Worm (Caenorhabditis elegans): Measurements from ENCODE around the gene sav-1.

The sav-1 gene

ce11 chrX:2302782-2303181 is 15.8 kb upstream of the sav-1 start, which contains the start of gene hum-6:
Gene hum-6 (plus strand): TSS chrX:2303082.
- no peak for TF ChIP-seq hlh-1 (tag; optimal IDR thresholded peaks at IDR 0.05)
- TF ChIP-seq ceh-83 (GFP tag; optimal IDR thresholded peaks at IDR 0.05) = no peak
- TF ChIP-seq flh-1 (GFP tag; optimal IDR thresholded peaks at IDR 0.05) = no peak
- TF ChIP-seq zip-8 (tag; optimal IDR thresholded peaks at IDR 0.05) = no peak
- TF ChIP-seq mep-1 (tag; optimal IDR thresholded peaks at IDR 0.05) = no peak
- TF ChIP-seq ztf-11 (tag; optimal IDR thresholded peaks at IDR 0.05) = no peak
- TF ChIP-seq sem-2 (GFP tag; optimal IDR thresholded peaks at IDR 0.05) = no peak
- no peak for TF ChIP-seq snpc-4 (tag; optimal IDR thresholded peaks at IDR 0.05)
- TF ChIP-seq pha-4 (tag; optimal IDR thresholded peaks at IDR 0.05) = no peak
- no peak for TF ChIP-seq mls-2 (tag; optimal IDR thresholded peaks at IDR 0.05)
- TF ChIP-seq elt-1 (tag; optimal IDR thresholded peaks at IDR 0.05; ENCODE audit: borderline replicate concordance, insufficient read depth) = no peak
- TF ChIP-seq drap-1 (GFP tag; optimal IDR thresholded peaks at IDR 0.05) = no peak
- TF ChIP-seq nhr-28 (tag; optimal IDR thresholded peaks at IDR 0.05) = no peak
- no peak for TF ChIP-seq tbx-8 (GFP tag; optimal IDR thresholded peaks at IDR 0.05)
- no peak for TF ChIP-seq bed-3 (GFP tag; optimal IDR thresholded peaks at IDR 0.05)
- TF ChIP-seq lin-13 (tag; optimal IDR thresholded peaks at IDR 0.05) = no peak

- no peak for TF ChIP-seq lin-13 (tag; optimal IDR thresholded peaks at IDR 0.05)
- no peak for TF ChIP-seq ham-2 (GFP tag; optimal IDR thresholded peaks at IDR 0.05)
- no peak for TF ChIP-seq elt-3 (tag; optimal IDR thresholded peaks at IDR 0.05)
- TF ChIP-seq mab-5 (tag; optimal IDR thresholded peaks at IDR 0.05) = no peak
- TF ChIP-seq mep-1 (tag; optimal IDR thresholded peaks at IDR 0.05) = no peak
- no peak for TF ChIP-seq ceh-39 (tag; optimal IDR thresholded peaks at IDR 0.05)
- no peak for TF ChIP-seq blmp-1 (tag; optimal IDR thresholded peaks at IDR 0.05)
- no peak for TF ChIP-seq tbx-8 (GFP tag; optimal IDR thresholded peaks at IDR 0.05)
- no peak for TF ChIP-seq ztf-11 (tag; optimal IDR thresholded peaks at IDR 0.05)
- TF ChIP-seq snpc-4 (tag; optimal IDR thresholded peaks at IDR 0.05) = no peak
- no peak for TF ChIP-seq ceh-43 (GFP tag; optimal IDR thresholded peaks at IDR 0.05)
- TF ChIP-seq nhr-237 (tag; optimal IDR thresholded peaks at IDR 0.05) = no peak
- no peak for TF ChIP-seq unc-39 (tag; optimal IDR thresholded peaks at IDR 0.05)
- TF ChIP-seq ces-1 (GFP tag; optimal IDR thresholded peaks at IDR 0.05) = no peak
- no peak for TF ChIP-seq M03D4.4 (tag; optimal IDR thresholded peaks at IDR 0.05)
- TF ChIP-seq bed-3 (GFP tag; optimal IDR thresholded peaks at IDR 0.05) = no peak
- TF ChIP-seq ceh-83 (GFP tag; optimal IDR thresholded peaks at IDR 0.05) = no peak
Measured at ce11 chrX:2301821-2302220, 14.8 kb upstream of the sav-1 start.

- TF ChIP-seq ces-1 (GFP tag; optimal IDR thresholded peaks at IDR 0.05) = no peak
- TF ChIP-seq mep-1 (tag; optimal IDR thresholded peaks at IDR 0.05) = no peak
- no peak for TF ChIP-seq zip-8 (tag; optimal IDR thresholded peaks at IDR 0.05)
- no peak for TF ChIP-seq cnd-1 (tag; optimal IDR thresholded peaks at IDR 0.05)
- no peak for TF ChIP-seq elt-1 (tag; optimal IDR thresholded peaks at IDR 0.05; ENCODE audit: borderline replicate concordance, insufficient read depth)
- no peak for TF ChIP-seq nhr-28 (tag; optimal IDR thresholded peaks at IDR 0.05)
- TF ChIP-seq ceh-39 (tag; optimal IDR thresholded peaks at IDR 0.05) = no peak
- TF ChIP-seq mls-2 (tag; optimal IDR thresholded peaks at IDR 0.05) = no peak
Measured at ce11 chrX:2294198-2294800, 7.3 kb upstream of the sav-1 start, which contains the start of gene T10H10.2. Gene T10H10.2 (plus strand): TSS chrX:2294750.

ce11 chrX:2287977-2288387 is 990 bp upstream of the sav-1 start:
- no peak for TF ChIP-seq ceh-39 (tag; optimal IDR thresholded peaks at IDR 0.05)
- TF ChIP-seq pha-4 (tag; optimal IDR thresholded peaks at IDR 0.05) = peak; percentile 37
- TF ChIP-seq unc-62 (GFP tag; optimal IDR thresholded peaks at IDR 0.05) = peak; percentile 76
- peak; percentile 77 for TF ChIP-seq ceh-83 (GFP tag; optimal IDR thresholded peaks at IDR 0.05)
- no peak for TF ChIP-seq lin-13 (tag; optimal IDR thresholded peaks at IDR 0.05)
- TF ChIP-seq unc-120 (tag; optimal IDR thresholded peaks at IDR 0.05; ENCODE audit: poor library complexity, severe bottlenecking) = peak; percentile 40
- peak; percentile 21 for TF ChIP-seq mep-1 (tag; optimal IDR thresholded peaks at IDR 0.05)
- TF ChIP-seq hlh-1 (tag; optimal IDR thresholded peaks at IDR 0.05) = peak; percentile 98
- TF ChIP-seq lsy-2 (tag; optimal IDR thresholded peaks at IDR 0.05) = no peak
- no peak for TF ChIP-seq nhr-76 (tag; optimal IDR thresholded peaks at IDR 0.05)
- peak; percentile 51 for TF ChIP-seq ham-2 (GFP tag; optimal IDR thresholded peaks at IDR 0.05)
- TF ChIP-seq mls-2 (tag; optimal IDR thresholded peaks at IDR 0.05) = peak; percentile 50
- peak; percentile 35 for TF ChIP-seq M03D4.4 (tag; optimal IDR thresholded peaks at IDR 0.05)
- TF ChIP-seq elt-3 (tag; optimal IDR thresholded peaks at IDR 0.05) = no peak
- TF ChIP-seq drap-1 (GFP tag; optimal IDR thresholded peaks at IDR 0.05) = peak; percentile 16
- peak; percentile 67 for TF ChIP-seq nhr-2 (tag; optimal IDR thresholded peaks at IDR 0.05)
- TF ChIP-seq cnd-1 (tag; optimal IDR thresholded peaks at IDR 0.05) = peak; percentile 45
- TF ChIP-seq elt-1 (tag; optimal IDR thresholded peaks at IDR 0.05; ENCODE audit: borderline replicate concordance, insufficient read depth) = no peak
- no peak for TF ChIP-seq nhr-12 (tag; optimal IDR thresholded peaks at IDR 0.05)
- TF ChIP-seq flh-1 (GFP tag; optimal IDR thresholded peaks at IDR 0.05) = no peak
